Fruit fly (Drosophila melanogaster): ENCODE measurements around the gene Nepl12.
"Not testable (repeated sequence)": the region's sequence is repeated elsewhere in the genome, so short reads cannot be mapped to it uniquely, and the experiment has no call there.

The Nepl12 gene

DNA sequence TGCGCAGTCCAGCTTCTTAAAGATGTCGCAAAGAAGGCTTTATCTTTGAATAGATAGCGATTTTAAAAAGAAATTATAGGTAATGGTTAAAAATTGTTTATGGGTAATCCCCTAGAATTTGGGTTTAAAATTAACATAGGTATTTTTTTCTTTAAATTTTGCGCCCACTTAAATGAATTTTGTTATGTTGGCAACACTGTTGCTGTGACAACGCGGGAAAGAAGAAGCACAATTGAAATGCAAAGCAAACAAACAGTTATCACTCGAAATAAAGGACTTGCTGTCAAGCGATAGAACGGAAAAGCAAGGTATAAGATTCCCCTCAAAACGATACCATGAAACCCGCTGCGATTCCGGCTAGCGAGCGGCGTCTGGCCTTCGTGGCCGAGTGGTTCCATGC is 4.4 kb downstream of the Nepl12 start, which contains the start of gene nmdyn-D7:
Gene nmdyn-D7 (plus strand): TSS at position 194 of the 400 bp plus-strand sequence.
- no peak for TF ChIP-seq Ets98B (GFP tag; IDR thresholded peaks at IDR 0.05)
- no peak for TF ChIP-seq CG14655 (GFP tag; optimal IDR thresholded peaks at IDR 0.05)

DNA sequence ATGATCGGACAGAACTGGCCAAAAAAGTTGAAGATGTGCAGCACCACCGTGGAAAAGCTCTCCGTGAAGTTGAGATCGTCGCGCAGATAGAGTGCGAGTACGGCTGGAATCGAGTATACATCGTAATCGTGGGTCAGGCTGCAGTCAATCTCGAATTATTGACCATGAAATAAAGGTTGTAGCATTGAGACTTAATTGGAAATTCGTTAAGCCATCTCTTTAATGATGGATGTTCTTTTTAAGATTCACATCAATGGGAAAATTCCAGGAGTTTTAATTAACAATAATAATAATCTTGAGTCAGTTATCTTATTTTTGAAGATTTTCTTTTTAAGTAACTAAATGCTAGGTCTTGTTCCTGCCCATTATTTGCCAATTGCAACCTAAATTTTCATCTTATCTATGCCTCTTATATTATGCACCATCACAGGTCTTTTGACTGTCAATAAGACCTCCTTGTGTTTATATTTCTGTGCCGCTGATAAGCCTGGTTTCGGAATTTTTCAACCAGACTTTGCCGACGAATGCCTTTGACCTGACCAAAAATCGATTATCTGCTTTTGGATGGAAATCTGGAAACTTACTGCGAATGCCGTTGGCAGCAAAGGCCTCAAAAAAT is 7.8 kb downstream of the Nepl12 start:
- TF ChIP-seq CG13204 (GFP tag; optimal IDR thresholded peaks at IDR 0.05) (no peak), CG17806 (tag; optimal IDR thresholded peaks at IDR 0.05) (no peak), EcR (GFP tag; optimal IDR thresholded peaks at IDR 0.05) (no peak), D1 (tag; optimal IDR thresholded peaks at IDR 0.05) (no peak), rn (GFP tag; IDR thresholded peaks at IDR 0.05) (no peak), gl (tag; optimal IDR thresholded peaks at IDR 0.05) (no peak), CG8159 (tag; optimal IDR thresholded peaks at IDR 0.05) (no peak), CG32121 (GFP tag; IDR thresholded peaks at IDR 0.05) (no peak), fd96Ca (GFP tag; IDR thresholded peaks at IDR 0.05) (no peak), CG4496 (GFP tag; IDR thresholded peaks at IDR 0.05) (no peak), CG10348 (GFP tag; IDR thresholded peaks at IDR 0.05) (no peak), CG12605 (GFP tag; IDR thresholded peaks at IDR 0.05) (no peak), Pif1B (GFP tag; optimal IDR thresholded peaks at IDR 0.05) (no peak), Snoo (tag; optimal IDR thresholded peaks at IDR 0.05) (no peak), CG15710 (tag; optimal IDR thresholded peaks at IDR 0.05) (no peak), Ets98B (GFP tag; IDR thresholded peaks at IDR 0.05) (no peak), CG14655 (GFP tag; optimal IDR thresholded peaks at IDR 0.05) (no peak), CG34367 (tag; optimal IDR thresholded peaks at IDR 0.05) (no peak)

- TF ChIP-seq CG32121 (GFP tag; IDR thresholded peaks at IDR 0.05) (no peak), CG12605 (GFP tag; IDR thresholded peaks at IDR 0.05) (no peak), CG9948 (tag; optimal IDR thresholded peaks at IDR 0.05) (no peak), CG8159 (tag; optimal IDR thresholded peaks at IDR 0.05) (no peak), rn (GFP tag; IDR thresholded peaks at IDR 0.05) (no peak), CG8301 (tag; optimal IDR thresholded peaks at IDR 0.05) (no peak), Pif1A (GFP tag; optimal IDR thresholded peaks at IDR 0.05) (no peak)
Observed at dm6 chr3R:9684125-9684524, 8.8 kb downstream of the Nepl12 start, which contains the start of gene CG9444. Gene CG9444, minus strand, starts transcription at chr3R:9684264.

DNA sequence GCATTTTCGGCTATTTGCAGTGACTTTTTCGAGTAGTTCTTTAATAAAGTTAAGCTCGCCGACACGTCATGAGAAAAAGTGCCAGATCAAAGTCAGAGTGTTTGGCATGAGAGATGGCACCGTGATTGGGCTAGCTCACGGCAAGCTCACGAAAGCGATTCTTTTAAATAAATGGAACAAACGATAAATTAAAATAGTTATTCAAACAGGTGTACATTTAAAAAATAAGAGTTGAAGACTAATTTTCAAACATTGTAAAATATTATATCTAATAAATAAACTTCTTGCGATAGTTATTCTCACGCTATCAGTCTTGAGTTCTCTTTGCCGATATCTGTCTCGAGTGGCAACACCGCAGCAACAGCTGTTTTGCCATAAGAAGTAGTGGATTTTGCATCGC is 10.1 kb downstream of the Nepl12 start, which contains the start of the genes eca and CG18542:
Gene eca (minus strand): TSS at position 101 of the 400 bp plus-strand sequence.
Gene CG18542 (plus strand): TSS at position 385 of the 400 bp plus-strand sequence.
- not testable (repeated sequence) for TF ChIP-seq CG17806, CG15710, CG8301 (tag; optimal IDR thresholded peaks at IDR 0.05)

dm6 chr3R:9692675-9693129 is 17.4 kb downstream of the Nepl12 start, which contains the start of the genes Unc-115b, p24-2 and CG32939:
Gene Unc-115b, minus strand, starts transcription at chr3R:9692775.
Gene p24-2, minus strand, starts transcription at chr3R:9692794.
Gene CG32939, plus strand, starts transcription at chr3R:9693079.
- not testable (repeated sequence) for TF ChIP-seq CG14655 (GFP tag; optimal IDR thresholded peaks at IDR 0.05); CG12605 (GFP tag; IDR thresholded peaks at IDR 0.05); CG13204 (GFP tag; optimal IDR thresholded peaks at IDR 0.05)

dm6 chr3R:9694999-9695398 is 19.7 kb downstream of the Nepl12 start:
- TF ChIP-seq CG32121 (GFP tag; IDR thresholded peaks at IDR 0.05) = no peak
- TF ChIP-seq CG34367 (tag; optimal IDR thresholded peaks at IDR 0.05) = no peak
- TF ChIP-seq Snoo (tag; optimal IDR thresholded peaks at IDR 0.05) = no peak
- no peak for TF ChIP-seq Pif1A (GFP tag; optimal IDR thresholded peaks at IDR 0.05)
- TF ChIP-seq CG14655 (GFP tag; optimal IDR thresholded peaks at IDR 0.05) = no peak
- no peak for TF ChIP-seq CG8301 (tag; optimal IDR thresholded peaks at IDR 0.05)
- TF ChIP-seq Ets98B (GFP tag; IDR thresholded peaks at IDR 0.05) = no peak

dm6 chr3R:9700513-9700912 is 25.2 kb downstream of the Nepl12 start:
- TF ChIP-seq Pif1A (GFP tag; optimal IDR thresholded peaks at IDR 0.05) (no peak), CG14655 (GFP tag; optimal IDR thresholded peaks at IDR 0.05) (no peak), Snoo (tag; optimal IDR thresholded peaks at IDR 0.05) (no peak), gl (tag; optimal IDR thresholded peaks at IDR 0.05) (no peak), Ets98B (GFP tag; IDR thresholded peaks at IDR 0.05) (no peak), CG17806 (tag; optimal IDR thresholded peaks at IDR 0.05) (no peak), CG8301 (tag; optimal IDR thresholded peaks at IDR 0.05) (no peak), CG12605 (GFP tag; IDR thresholded peaks at IDR 0.05) (no peak), CG10348 (GFP tag; IDR thresholded peaks at IDR 0.05) (no peak), EcR (GFP tag; optimal IDR thresholded peaks at IDR 0.05) (no peak)
